Fruit fly (Drosophila melanogaster) whole organism, embryonic: ENCODE results near the gene CG14882.

Experiments used
- Atf-2 ChIP-seq: fragments of 200-800 bp; sonication (Bioruptor generic); optimal IDR thresholded peaks from 2 replicates; lab custom pipeline; 2016; ENCODE audit warnings: missing biosample characterization, missing genetic modification characterization
- BEAF-32 ChIP-seq: fragments of 200-800 bp; sonication (Bioruptor generic); optimal IDR thresholded peaks from 3 replicates; lab custom pipeline; 2017; ENCODE audit warnings: missing biosample characterization, missing genetic modification characterization, mild to moderate bottlenecking, moderate library complexity, missing genetic modification reagents
- Bdp1 ChIP-seq: fragments of 200-800 bp; sonication (Bioruptor generic); optimal IDR thresholded peaks from 3 replicates; lab custom pipeline; 2016; ENCODE audit warnings: missing biosample characterization, missing genetic modification characterization
- CG10979 ChIP-seq: fragments of 200-800 bp; sonication (Bioruptor generic); optimal IDR thresholded peaks from 2 replicates; lab custom pipeline; 2018; ENCODE audit warnings: missing biosample characterization, mild to moderate bottlenecking, missing genetic modification characterization, moderate library complexity
- CG13296 ChIP-seq: fragments of 200-800 bp; sonication (Bioruptor generic); optimal IDR thresholded peaks from 3 replicates; lab custom pipeline; 2018; ENCODE audit warnings: missing biosample characterization, mild to moderate bottlenecking, missing genetic modification characterization
- CG13424 ChIP-seq: fragments of 200-800 bp; sonication (Bioruptor generic); optimal IDR thresholded peaks from 2 replicates; lab custom pipeline; 2019; ENCODE audit warnings: missing biosample characterization, mild to moderate bottlenecking, missing genetic modification characterization, moderate library complexity
- CG14441 ChIP-seq: fragments of 200-800 bp; sonication (Bioruptor generic); IDR thresholded peaks from 2 replicates; pipeline ENCODE4 v1.3.6; 2022; ENCODE audit warnings: missing biosample characterization, missing genetic modification characterization
- CG1529 ChIP-seq: fragments of 200-800 bp; sonication (Bioruptor generic); optimal IDR thresholded peaks from 3 replicates; lab custom pipeline; 2018; ENCODE audit warnings: missing biosample characterization, missing genetic modification characterization
- CG15514 ChIP-seq: fragments of 200-800 bp; sonication (Bioruptor generic); optimal IDR thresholded peaks from 3 replicates; lab custom pipeline; 2017; ENCODE audit warnings: missing biosample characterization, missing genetic modification characterization, mild to moderate bottlenecking, moderate library complexity, missing genetic modification reagents
- CG15601 ChIP-seq: fragments of 200-800 bp; sonication (Bioruptor generic); optimal IDR thresholded peaks from 3 replicates; lab custom pipeline; 2019; ENCODE audit warnings: missing biosample characterization, mild to moderate bottlenecking, missing genetic modification characterization, moderate library complexity
- CG17385 ChIP-seq: fragments of 200-800 bp; sonication (Bioruptor generic); optimal IDR thresholded peaks from 3 replicates; lab custom pipeline; 2018; ENCODE audit warnings: missing biosample characterization, mild to moderate bottlenecking, missing genetic modification characterization
- CG17912 ChIP-seq: fragments of 200-800 bp; sonication (Bioruptor generic); optimal IDR thresholded peaks from 2 replicates; lab custom pipeline; 2018; ENCODE audit warnings: missing biosample characterization, mild to moderate bottlenecking, missing genetic modification characterization
- CG31388 ChIP-seq: fragments of 200-800 bp; sonication (Bioruptor generic); optimal IDR thresholded peaks from 2 replicates; lab custom pipeline; 2016; ENCODE audit warnings: missing biosample characterization, missing genetic modification characterization
- CG7372 ChIP-seq: fragments of 200-800 bp; sonication (Bioruptor generic); IDR thresholded peaks from 2 replicates; pipeline ENCODE4 v1.3.6; 2022; ENCODE audit warnings: missing biosample characterization, missing genetic modification characterization
- CG7928 ChIP-seq: fragments of 200-800 bp; sonication (Bioruptor generic); optimal IDR thresholded peaks from 2 replicates; lab custom pipeline; 2017; ENCODE audit warnings: missing biosample characterization, mild to moderate bottlenecking, missing genetic modification characterization
- CG9215 ChIP-seq: fragments of 200-800 bp; sonication (Bioruptor generic); IDR thresholded peaks from 2 replicates; pipeline ENCODE4 v1.3.6; 2022; ENCODE audit warnings: missing biosample characterization, missing genetic modification characterization
- CG9932 ChIP-seq: fragments of 200-800 bp; sonication (Bioruptor generic); IDR thresholded peaks from 2 replicates; pipeline ENCODE4 v1.3.6; 2022; ENCODE audit warnings: missing biosample characterization, missing genetic modification characterization
- CrebB ChIP-seq: fragments of 200-800 bp; sonication (Bioruptor generic); optimal IDR thresholded peaks from 3 replicates; lab custom pipeline; 2018; ENCODE audit warnings: missing biosample characterization, mild to moderate bottlenecking, missing genetic modification characterization
- Dad ChIP-seq: fragments of 200-800 bp; sonication (Bioruptor generic); optimal IDR thresholded peaks from 3 replicates; lab custom pipeline; 2016; ENCODE audit warnings: missing biosample characterization, missing genetic modification characterization
- Dbx ChIP-seq: fragments of 200-800 bp; sonication (Bioruptor generic); IDR thresholded peaks from 3 replicates; pipeline ENCODE4 v1.3.6; 2022; ENCODE audit warnings: missing biosample characterization, missing genetic modification characterization
- Deaf1 ChIP-seq: fragments of 200-800 bp; optimal IDR thresholded peaks from 3 replicates; lab custom pipeline; 2019; ENCODE audit warnings: missing biosample characterization, mild to moderate bottlenecking, missing genetic modification characterization, moderate library complexity
- Gsc ChIP-seq: fragments of 200-800 bp; sonication (Bioruptor generic); IDR thresholded peaks from 2 replicates; pipeline ENCODE4 v1.3.6; 2022; ENCODE audit warnings: missing biosample characterization, missing genetic modification characterization
- Hr78 ChIP-seq, 2 experiments: fragments of 200-800 bp in 1 of 2; fragments of >200 bp in 1 of 2; sonication (Bioruptor generic) in 1 of 2; optimal IDR thresholded peaks; 2 replicates each; lab custom pipeline; 2017 to 2019; ENCODE audit warnings: missing biosample characterization in 2 of 2, missing genetic modification characterization in 2 of 2, mild to moderate bottlenecking in 1 of 2, moderate library complexity in 1 of 2
- Max ChIP-seq: fragments of 200-800 bp; sonication (Bioruptor generic); optimal IDR thresholded peaks from 2 replicates; lab custom pipeline; 2016; ENCODE audit warnings: missing biosample characterization, mild to moderate bottlenecking, missing genetic modification characterization
- Meics ChIP-seq: fragments of 200-800 bp; sonication (Bioruptor generic); optimal IDR thresholded peaks from 2 replicates; lab custom pipeline; 2017; ENCODE audit warnings: missing biosample characterization, mild to moderate bottlenecking, missing genetic modification characterization
- PHDP ChIP-seq: fragments of 200-800 bp; sonication (Bioruptor generic); optimal IDR thresholded peaks from 3 replicates; lab custom pipeline; 2018; ENCODE audit warnings: missing biosample characterization, mild to moderate bottlenecking, missing genetic modification characterization, moderate library complexity
- Poxn ChIP-seq: fragments of 200-800 bp; sonication (Bioruptor generic); IDR thresholded peaks from 2 replicates; pipeline ENCODE4 v1.3.6; 2022; ENCODE audit warnings: missing biosample characterization, missing genetic modification characterization
- Rx ChIP-seq: fragments of 200-800 bp; sonication (Bioruptor generic); IDR thresholded peaks from 2 replicates; pipeline ENCODE4 v1.3.6; 2022; ENCODE audit warnings: missing biosample characterization, missing genetic modification characterization
- Sox100B ChIP-seq: fragments of 200-800 bp; sonication (Bioruptor generic); optimal IDR thresholded peaks from 3 replicates; lab custom pipeline; 2018; ENCODE audit warnings: missing biosample characterization, mild to moderate bottlenecking, missing genetic modification characterization
- Tbp ChIP-seq: fragments of >200 bp; optimal IDR thresholded peaks from 2 replicates; lab custom pipeline; 2018; ENCODE audit warnings: missing biosample characterization, missing genetic modification characterization
- Xrp1 ChIP-seq: fragments of 200-800 bp; sonication (Bioruptor generic); IDR thresholded peaks from 2 replicates; pipeline ENCODE4 v1.3.6; 2022; ENCODE audit warnings: missing biosample characterization, missing genetic modification characterization
- ab ChIP-seq: fragments of 200-800 bp; sonication (Bioruptor generic); optimal IDR thresholded peaks from 2 replicates; lab custom pipeline; 2016; ENCODE audit warnings: missing biosample characterization, missing genetic modification characterization
- aop ChIP-seq: fragments of 200-800 bp; sonication (Bioruptor generic); IDR thresholded peaks from 2 replicates; pipeline ENCODE4 v1.3.6; 2022; ENCODE audit warnings: missing biosample characterization, missing genetic modification characterization
- bowl ChIP-seq: fragments of 200-800 bp; sonication (Bioruptor generic); IDR thresholded peaks from 2 replicates; pipeline ENCODE4 v1.3.6; 2022; ENCODE audit warnings: missing biosample characterization, missing genetic modification characterization
- chinmo ChIP-seq: fragments of 200-800 bp; sonication (Bioruptor generic); IDR thresholded peaks from 4 replicates; pipeline ENCODE4 v1.3.6; 2022; ENCODE audit warnings: missing biosample characterization, missing genetic modification characterization; ENCODE audit not compliant: partially characterized antibody
- dmrt99B ChIP-seq: fragments of 200-800 bp; sonication (Bioruptor generic); optimal IDR thresholded peaks from 2 replicates; lab custom pipeline; 2018; ENCODE audit warnings: missing biosample characterization, mild to moderate bottlenecking, missing genetic modification characterization, moderate library complexity
- en ChIP-seq: fragments of 200-800 bp; sonication (Bioruptor generic); optimal IDR thresholded peaks from 2 replicates; lab custom pipeline; 2016; ENCODE audit warnings: missing biosample characterization, missing genetic modification characterization
- fd102C ChIP-seq: fragments of 200-800 bp; sonication (Bioruptor generic); optimal IDR thresholded peaks from 2 replicates; lab custom pipeline; 2018; ENCODE audit warnings: missing biosample characterization, mild to moderate bottlenecking, missing genetic modification characterization, moderate library complexity
- fru ChIP-seq: fragments of >200 bp; optimal IDR thresholded peaks from 2 replicates; lab custom pipeline; 2017
- gcm ChIP-seq: fragments of 200-800 bp; sonication (Bioruptor generic); optimal IDR thresholded peaks from 2 replicates; lab custom pipeline; 2019; ENCODE audit warnings: missing biosample characterization, mild to moderate bottlenecking, missing genetic modification characterization, moderate library complexity
- lmd ChIP-seq: fragments of 200-800 bp; sonication (Bioruptor generic); IDR thresholded peaks from 2 replicates; pipeline ENCODE4 v1.3.6; 2022; ENCODE audit warnings: missing biosample characterization, missing genetic modification characterization
- maf-S ChIP-seq: fragments of 200-800 bp; sonication (Bioruptor generic); optimal IDR thresholded peaks from 2 replicates; lab custom pipeline; 2016; ENCODE audit warnings: missing biosample characterization, missing genetic modification characterization
- pho ChIP-seq: fragments of 200-800 bp; sonication (Bioruptor generic); optimal IDR thresholded peaks from 2 replicates; lab custom pipeline; 2016; ENCODE audit warnings: missing biosample characterization, missing genetic modification characterization
- phol ChIP-seq: fragments of 200-800 bp; sonication (Bioruptor generic); optimal IDR thresholded peaks from 3 replicates; lab custom pipeline; 2018; ENCODE audit warnings: missing biosample characterization, mild to moderate bottlenecking, missing genetic modification characterization, moderate library complexity
- ranshi ChIP-seq: fragments of 200-800 bp; sonication (Bioruptor generic); IDR thresholded peaks from 2 replicates; pipeline ENCODE4 v1.3.6; 2022; ENCODE audit warnings: missing biosample characterization, missing genetic modification characterization
- rib ChIP-seq: fragments of 200-800 bp; sonication (Bioruptor generic); IDR thresholded peaks from 2 replicates; pipeline ENCODE4 v1.3.6; 2022; ENCODE audit warnings: missing biosample characterization, missing genetic modification characterization
- row ChIP-seq: fragments of 200-800 bp; sonication (Bioruptor generic); IDR thresholded peaks from 3 replicates; pipeline ENCODE4 v1.3.6; 2022; ENCODE audit warnings: missing biosample characterization, missing genetic modification characterization
- sd ChIP-seq: fragments of 200-800 bp; sonication (Bioruptor generic); optimal IDR thresholded peaks from 3 replicates; lab custom pipeline; 2018; ENCODE audit warnings: missing biosample characterization, mild to moderate bottlenecking, missing genetic modification characterization, moderate library complexity
- tap ChIP-seq: fragments of 200-800 bp; optimal IDR thresholded peaks from 3 replicates; lab custom pipeline; 2019; ENCODE audit warnings: missing biosample characterization, mild to moderate bottlenecking, missing genetic modification characterization, moderate library complexity
- wek ChIP-seq: fragments of 200-800 bp; sonication (Bioruptor generic); optimal IDR thresholded peaks from 3 replicates; lab custom pipeline; 2018; ENCODE audit warnings: missing biosample characterization, mild to moderate bottlenecking, missing genetic modification characterization, moderate library complexity
- z ChIP-seq: fragments of 200-800 bp; sonication (Bioruptor generic); IDR thresholded peaks from 3 replicates; pipeline ENCODE4 v1.3.6; 2022; ENCODE audit warnings: missing biosample characterization, missing genetic modification characterization

CG14882 gene

dm6 chr3R:16441367-16441923, 1.6 kb upstream of the CG14882 start, which contains the start of gene ema (continued):
- TF ChIP-seq PHDP (tag; lab: Kevin White, UChicago) (peak; percentile 8), z (GFP tag; lab: Robert Waterston, UW) (no peak), CG14441 (GFP tag; lab: Robert Waterston, UW) (no peak), CG7928 (no peak), phol (tag; lab: Kevin White, UChicago) (peak; percentile 46), tap (tag; lab: Kevin White, UChicago) (no peak), Max (peak; percentile 25), maf-S (GFP tag; lab: Kevin White, UChicago) (no peak), row (GFP tag; lab: Robert Waterston, UW) (peak; percentile 90), CG13296 (GFP tag; lab: Kevin White, UChicago) (peak; percentile 26), Xrp1 (GFP tag; lab: Robert Waterston, UW) (peak; percentile 28; the same call in 1 of the 2 replicates), Dad (no peak), CG15601 (tag; lab: Kevin White, UChicago) (peak; percentile 4), CG17385 (GFP tag; lab: Kevin White, UChicago) (peak; percentile 97), Sox100B (no peak), CG9932 (GFP tag; lab: Robert Waterston, UW) (peak; percentile 59), Gsc (GFP tag; lab: Robert Waterston, UW) (no peak), Tbp (GFP tag; lab: Kevin White, UChicago) (no peak), CG1529 (GFP tag; lab: Kevin White, UChicago) (no peak), Deaf1 (tag; lab: Kevin White, UChicago) (no peak), aop (GFP tag; lab: Robert Waterston, UW) (no peak), rib (GFP tag; lab: Robert Waterston, UW) (0 out of 2 replicates have a peak, but pooled peaks have one; percentile 22), fru (lab: Kevin White, UChicago) (no peak), dmrt99B (tag; lab: Kevin White, UChicago) (no peak), CG9215 (no peak), pho (GFP tag; lab: Kevin White, UChicago) (peak; percentile 17), Atf-2 (GFP tag; lab: Kevin White, UChicago) (no peak), lmd (GFP tag; lab: Robert Waterston, UW) (no peak), Rx (no peak), CG31388 (no peak), Hr78 (GFP tag; optimal IDR thresholded peaks at IDR 0.05; lab: Kevin White, UChicago) (no peak), ranshi (GFP tag; lab: Robert Waterston, UW) (no peak), CG10979 (tag; lab: Kevin White, UChicago) (peak; percentile 6), en (GFP tag; lab: Kevin White, UChicago) (no peak), CG7372 (GFP tag; lab: Robert Waterston, UW) (no peak), wek (GFP tag; lab: Kevin White, UChicago) (no peak), Dbx (GFP tag; lab: Robert Waterston, UW) (0 out of 3 replicates have a peak, but pooled peaks have one; percentile 38), bowl (no peak), fd102C (GFP tag; lab: Kevin White, UChicago) (no peak), chinmo (GFP tag; lab: Robert Waterston, UW) (no peak), Poxn (GFP tag; lab: Robert Waterston, UW) (no peak), CG13424 (tag; lab: Kevin White, UChicago) (peak; percentile 34), CG15514 (GFP tag; lab: Kevin White, UChicago) (peak; percentile 98), BEAF-32 (GFP tag; lab: Kevin White, UChicago) (peak; percentile 41), gcm (GFP tag; lab: Kevin White, UChicago) (no peak), Bdp1 (GFP tag; lab: Kevin White, UChicago) (no peak), Meics (peak; percentile 10), CrebB (peak; percentile 27), ab (GFP tag; lab: Kevin White, UChicago) (no peak), sd (no peak), CG17912 (GFP tag; lab: Kevin White, UChicago) (no peak)
